Fruit fly (Drosophila melanogaster): ENCODE measurements around the gene yip2.

Gene yip2

DNA sequence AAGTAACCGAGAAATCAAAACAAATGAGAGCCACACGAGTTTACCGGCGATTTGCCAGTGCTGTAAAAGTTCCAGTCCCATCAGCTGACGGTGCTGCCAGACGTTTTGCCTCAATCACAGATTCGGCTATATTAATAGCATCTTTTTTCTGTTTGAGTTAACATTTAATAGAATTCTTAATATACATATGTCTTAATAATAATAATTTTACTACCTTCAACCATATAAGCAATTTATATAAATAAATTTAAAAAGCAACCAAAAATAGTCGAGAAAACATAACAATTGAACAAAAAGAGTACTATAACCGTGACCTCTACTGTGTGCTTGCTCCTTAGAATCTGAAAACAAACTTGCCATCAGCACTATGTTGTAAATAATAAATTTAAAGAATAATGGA is 39.1 kb downstream of the yip2 start, which contains the start of the genes CG13126 and CG4709 (continued):
- peak; percentile 86 for TF ChIP-seq org-1 (GFP tag; optimal IDR thresholded peaks at IDR 0.05)
- TF ChIP-seq twi (tag; optimal IDR thresholded peaks at IDR 0.05), result peak; percentile 81
- TF ChIP-seq gcm2 (GFP tag; optimal IDR thresholded peaks at IDR 0.05), result no peak
- TF ChIP-seq CG2202 (tag; optimal IDR thresholded peaks at IDR 0.05), result peak; percentile 85
- TF ChIP-seq pan (optimal IDR thresholded peaks at IDR 0.05), result no peak
- peak in 1 of 2 experiments; percentile 94 for TF ChIP-seq pan (GFP tag; optimal IDR thresholded peaks at IDR 0.05 in 1 of 2, IDR thresholded peaks at IDR 0.05 in 1 of 2)
- TF ChIP-seq lmd (GFP tag; IDR thresholded peaks at IDR 0.05), result peak; percentile 89
- peak; percentile 9 for TF ChIP-seq NC2β (GFP tag; optimal IDR thresholded peaks at IDR 0.05)
- TF ChIP-seq Usf (GFP tag; optimal IDR thresholded peaks at IDR 0.05), result peak; percentile 57
- peak; percentile 46 for TF ChIP-seq mam (GFP tag; optimal IDR thresholded peaks at IDR 0.05)
- TF ChIP-seq CG16779 (GFP tag; IDR thresholded peaks at IDR 0.05), result no peak
- peak; percentile 61 for TF ChIP-seq Sry-β (GFP tag; optimal IDR thresholded peaks at IDR 0.05)
- no peak for TF ChIP-seq bigmax (GFP tag; optimal IDR thresholded peaks at IDR 0.05)
- TF ChIP-seq lola (GFP tag; optimal IDR thresholded peaks at IDR 0.05), result peak in 1 of 3 experiments; percentile 90
- TF ChIP-seq kni (GFP tag; optimal IDR thresholded peaks at IDR 0.05), result no peak
- TF ChIP-seq Max (GFP tag; optimal IDR thresholded peaks at IDR 0.05), result peak; percentile 92
- TF ChIP-seq Hr3 (GFP tag; optimal IDR thresholded peaks at IDR 0.05), result peak; percentile 89
- peak; percentile 85 for TF ChIP-seq YL-1 (GFP tag; optimal IDR thresholded peaks at IDR 0.05)
- TF ChIP-seq CG33557 (GFP tag; optimal IDR thresholded peaks at IDR 0.05), result peak; percentile 87
- TF ChIP-seq CG12769 (tag; optimal IDR thresholded peaks at IDR 0.05), result no peak
- TF ChIP-seq CG2199 (GFP tag; IDR thresholded peaks at IDR 0.05), result peak; percentile 68; the same call in 1 of the 3 replicates
- TF ChIP-seq CG9797 (GFP tag; optimal IDR thresholded peaks at IDR 0.05), result peak; percentile 43
- peak; percentile 93 for TF ChIP-seq slbo (GFP tag; IDR thresholded peaks at IDR 0.05)
- TF ChIP-seq Lim3 (GFP tag; IDR thresholded peaks at IDR 0.05), result peak; percentile 50; the same call in 1 of the 2 replicates
- TF ChIP-seq eve (GFP tag; optimal IDR thresholded peaks at IDR 0.05), result no peak
- peak; percentile 90 for TF ChIP-seq Ets65A (GFP tag)
- peak; percentile 96 for TF ChIP-seq zen (tag; optimal IDR thresholded peaks at IDR 0.05)
- no peak for TF ChIP-seq NC2α (GFP tag; optimal IDR thresholded peaks at IDR 0.05)
- peak; percentile 83 for TF ChIP-seq CG11247 (GFP tag; IDR thresholded peaks at IDR 0.05)
- TF ChIP-seq row (GFP tag; IDR thresholded peaks at IDR 0.05), result peak; percentile 96
- peak; percentile 82 for TF ChIP-seq corto (GFP tag; optimal IDR thresholded peaks at IDR 0.05)
- TF ChIP-seq CG9727 (GFP tag; optimal IDR thresholded peaks at IDR 0.05), result peak; percentile 96
- TF ChIP-seq bsh (GFP tag; optimal IDR thresholded peaks at IDR 0.05), result peak; percentile 63 to 92
- peak; percentile 98 for TF ChIP-seq CG2712 (tag; optimal IDR thresholded peaks at IDR 0.05)
- peak; percentile 19 for TF ChIP-seq CG17186 (GFP tag; optimal IDR thresholded peaks at IDR 0.05)
- TF ChIP-seq cad (GFP tag; optimal IDR thresholded peaks at IDR 0.05), result no peak
- TF ChIP-seq CG18476 (GFP tag; optimal IDR thresholded peaks at IDR 0.05), result peak; percentile 81
- TF ChIP-seq CG2129 (GFP tag; IDR thresholded peaks at IDR 0.05; ENCODE audit: partially characterized antibody), result no peak
- TF ChIP-seq HHEX (GFP tag; optimal IDR thresholded peaks at IDR 0.05), result peak; percentile 92
- TF ChIP-seq CG12659 (GFP tag; optimal IDR thresholded peaks at IDR 0.05), result peak; percentile 90
- peak; percentile 56 for TF ChIP-seq tup (GFP tag; optimal IDR thresholded peaks at IDR 0.05)
- peak; percentile 93 for TF ChIP-seq CG34422 (GFP tag; IDR thresholded peaks at IDR 0.05)
- TF ChIP-seq Drgx (GFP tag; IDR thresholded peaks at IDR 0.05), result peak; percentile 91
- TF ChIP-seq ab (GFP tag; optimal IDR thresholded peaks at IDR 0.05), result no peak
- TF ChIP-seq CG4424 (GFP tag; optimal IDR thresholded peaks at IDR 0.05), result peak; percentile 94
- peak; percentile 94 for TF ChIP-seq CG7839 (tag; optimal IDR thresholded peaks at IDR 0.05)
- peak; percentile 58 for TF ChIP-seq CG3838 (GFP tag; optimal IDR thresholded peaks at IDR 0.05)
- no peak for TF ChIP-seq prd (optimal IDR thresholded peaks at IDR 0.05)
- peak; percentile 92 for TF ChIP-seq prd (GFP tag; IDR thresholded peaks at IDR 0.05)
- peak; percentile 25 to 71 for TF ChIP-seq Pdp1 (GFP tag; optimal IDR thresholded peaks at IDR 0.05)
- TF ChIP-seq CG3995 (GFP tag; optimal IDR thresholded peaks at IDR 0.05), result peak; percentile 80

Data from whole organism, embryonic.